Fruit fly (Drosophila melanogaster) whole organism, embryonic: Measurements from ENCODE around the gene Ccp84Ad.

Experiments used
- Antp ChIP-seq: fragments of 200-800 bp; sonication (Bioruptor generic); optimal IDR thresholded peaks from 3 replicates; lab custom pipeline; 2016; ENCODE audit warnings: missing biosample characterization, missing genetic modification characterization
- CG10267 ChIP-seq: fragments of 200-800 bp; sonication (Bioruptor generic); optimal IDR thresholded peaks from 2 replicates; lab custom pipeline; 2018; ENCODE audit warnings: missing biosample characterization, mild to moderate bottlenecking, missing genetic modification characterization, moderate library complexity
- CG11398 ChIP-seq: fragments of 200-800 bp; sonication (Bioruptor generic); optimal IDR thresholded peaks from 2 replicates; lab custom pipeline; 2016; ENCODE audit warnings: missing biosample characterization, missing genetic modification characterization
- CG12942 ChIP-seq: fragments of 200-800 bp; sonication (Bioruptor generic); optimal IDR thresholded peaks from 3 replicates; lab custom pipeline; 2016; ENCODE audit warnings: missing biosample characterization, missing genetic modification characterization
- CG17361 ChIP-seq: fragments of 200-800 bp; sonication (Bioruptor generic); IDR thresholded peaks from 3 replicates; pipeline ENCODE4 v1.3.6; 2022; ENCODE audit warnings: missing biosample characterization, missing genetic modification characterization
- CG2129 ChIP-seq: fragments of 200-800 bp; sonication (Bioruptor generic); IDR thresholded peaks from 2 replicates; pipeline ENCODE4 v1.3.6; 2022; ENCODE audit warnings: missing biosample characterization, missing genetic modification characterization; ENCODE audit not compliant: partially characterized antibody
- CG31441 ChIP-seq: fragments of 200-800 bp; sonication (Bioruptor generic); IDR thresholded peaks from 2 replicates; pipeline ENCODE4 v1.3.6; 2022; ENCODE audit warnings: missing biosample characterization, missing genetic modification characterization
- CG34224 ChIP-seq: fragments of 200-800 bp; sonication (Bioruptor generic); IDR thresholded peaks from 3 replicates; pipeline ENCODE4 v1.3.6; 2022; ENCODE audit warnings: missing biosample characterization, missing genetic modification characterization; ENCODE audit not compliant: partially characterized antibody
- CG4820 ChIP-seq: fragments of 200-800 bp; sonication (Bioruptor generic); optimal IDR thresholded peaks from 3 replicates; lab custom pipeline; 2016; ENCODE audit warnings: missing biosample characterization, missing genetic modification characterization
- CG4854 ChIP-seq: fragments of 200-800 bp; sonication (Bioruptor generic); optimal IDR thresholded peaks from 2 replicates; lab custom pipeline; 2016; ENCODE audit warnings: missing biosample characterization, missing genetic modification characterization, inconsistent platforms
- CG7271 ChIP-seq: fragments of 200-800 bp; sonication (Bioruptor generic); optimal IDR thresholded peaks from 2 replicates; lab custom pipeline; 2018; ENCODE audit warnings: missing biosample characterization, mild to moderate bottlenecking, missing genetic modification characterization, moderate library complexity
- CG7372 ChIP-seq: fragments of 200-800 bp; sonication (Bioruptor generic); IDR thresholded peaks from 2 replicates; pipeline ENCODE4 v1.3.6; 2022; ENCODE audit warnings: missing biosample characterization, missing genetic modification characterization
- CG7786 ChIP-seq: fragments of 200-800 bp; sonication (Bioruptor generic); optimal IDR thresholded peaks from 2 replicates; lab custom pipeline; 2016; ENCODE audit warnings: missing biosample characterization, missing genetic modification characterization
- CG8290 ChIP-seq, 3 experiments: fragments of 200-800 bp; sonication (Bioruptor generic); optimal IDR thresholded peaks; 2 replicates each; lab custom pipeline; 2016 to 2019; ENCODE audit warnings: missing biosample characterization in 3 of 3, missing genetic modification characterization in 3 of 3, mild to moderate bottlenecking in 2 of 3, moderate library complexity in 1 of 3
- CG9876 ChIP-seq: fragments of 200-800 bp; sonication (Bioruptor generic); optimal IDR thresholded peaks from 2 replicates; lab custom pipeline; 2016; ENCODE audit warnings: missing biosample characterization, missing genetic modification characterization
- Camta ChIP-seq: fragments of 200-800 bp; sonication (Bioruptor generic); optimal IDR thresholded peaks from 2 replicates; lab custom pipeline; 2016; ENCODE audit warnings: missing biosample characterization, missing genetic modification characterization
- D19A ChIP-seq: fragments of 200-800 bp; optimal IDR thresholded peaks from 3 replicates; lab custom pipeline; 2019; ENCODE audit warnings: missing biosample characterization, mild to moderate bottlenecking, missing genetic modification characterization, moderate library complexity
- Deaf1 ChIP-seq: fragments of 200-800 bp; optimal IDR thresholded peaks from 3 replicates; lab custom pipeline; 2019; ENCODE audit warnings: missing biosample characterization, mild to moderate bottlenecking, missing genetic modification characterization, moderate library complexity
- Gsc ChIP-seq: fragments of 200-800 bp; sonication (Bioruptor generic); IDR thresholded peaks from 2 replicates; pipeline ENCODE4 v1.3.6; 2022; ENCODE audit warnings: missing biosample characterization, missing genetic modification characterization
- H15 ChIP-seq: fragments of 200-800 bp; sonication (Bioruptor generic); IDR thresholded peaks from 3 replicates; pipeline ENCODE4 v1.3.6; 2022; ENCODE audit warnings: missing biosample characterization, missing genetic modification characterization
- HLH3B ChIP-seq: fragments of 200-800 bp; sonication (Bioruptor generic); IDR thresholded peaks from 2 replicates; pipeline ENCODE4 v1.3.6; 2022; ENCODE audit warnings: missing biosample characterization, missing genetic modification characterization
- Hr39 ChIP-seq: fragments of >200 bp; optimal IDR thresholded peaks from 2 replicates; lab custom pipeline; 2017
- Hr78 ChIP-seq, 2 experiments: fragments of 200-800 bp in 1 of 2; fragments of >200 bp in 1 of 2; sonication (Bioruptor generic) in 1 of 2; optimal IDR thresholded peaks; 2 replicates each; lab custom pipeline; 2017 to 2019; ENCODE audit warnings: missing biosample characterization in 2 of 2, missing genetic modification characterization in 2 of 2, mild to moderate bottlenecking in 1 of 2, moderate library complexity in 1 of 2
- Myb ChIP-seq: fragments of 200-800 bp; sonication (Bioruptor generic); optimal IDR thresholded peaks from 2 replicates; lab custom pipeline; 2016; ENCODE audit warnings: missing biosample characterization, missing genetic modification characterization
- NFAT ChIP-seq: fragments of 200-800 bp; sonication (Bioruptor generic); IDR thresholded peaks from 2 replicates; pipeline ENCODE4 v1.3.6; 2022; ENCODE audit warnings: missing biosample characterization, missing genetic modification characterization
- Nf-YC ChIP-seq: fragments of 200-800 bp; optimal IDR thresholded peaks from 3 replicates; lab custom pipeline; 2019; ENCODE audit warnings: missing biosample characterization, mild to moderate bottlenecking, missing genetic modification characterization, moderate library complexity
- Scr ChIP-seq: fragments of 200-800 bp; sonication (Bioruptor generic); IDR thresholded peaks from 2 replicates; pipeline ENCODE4 v1.3.6; 2022; ENCODE audit warnings: missing biosample characterization, missing genetic modification characterization; ENCODE audit not compliant: partially characterized antibody
- Sry-δ ChIP-seq: fragments of 200-800 bp; sonication (Bioruptor generic); optimal IDR thresholded peaks from 2 replicates; lab custom pipeline; 2016; ENCODE audit warnings: missing biosample characterization, missing genetic modification characterization
- cg ChIP-seq: fragments of 200-800 bp; sonication (Bioruptor generic); optimal IDR thresholded peaks from 3 replicates; lab custom pipeline; 2019; ENCODE audit warnings: missing biosample characterization, mild to moderate bottlenecking, missing genetic modification characterization, moderate library complexity
- crc ChIP-seq: fragments of 200-800 bp; sonication (Bioruptor generic); optimal IDR thresholded peaks from 2 replicates; lab custom pipeline; 2016; ENCODE audit warnings: missing biosample characterization, missing genetic modification characterization
- cwo ChIP-seq: fragments of 200-800 bp; sonication (Bioruptor generic); optimal IDR thresholded peaks from 3 replicates; lab custom pipeline; 2017; ENCODE audit warnings: missing biosample characterization, missing genetic modification characterization, mild to moderate bottlenecking, moderate library complexity, missing genetic modification reagents
- gfzf ChIP-seq: fragments of 200-800 bp; sonication (Bioruptor generic); optimal IDR thresholded peaks from 2 replicates; lab custom pipeline; 2016; ENCODE audit warnings: missing biosample characterization, mild to moderate bottlenecking, missing genetic modification characterization, moderate library complexity
- hbn ChIP-seq: fragments of 200-800 bp; sonication (Bioruptor generic); IDR thresholded peaks from 2 replicates; pipeline ENCODE4 v1.3.6; 2022; ENCODE audit warnings: missing biosample characterization, missing genetic modification characterization; ENCODE audit not compliant: partially characterized antibody
- hkb ChIP-seq, 2 experiments: fragments of 200-800 bp in 1 of 2; fragments of >200 bp in 1 of 2; sonication (Bioruptor generic) in 1 of 2; IDR thresholded peaks in 1 of 2; optimal IDR thresholded peaks in 1 of 2; 2 replicates each; pipeline versions ENCODE4 v1.3.6 to Lab custom; 2017 to 2022; ENCODE audit warnings: missing biosample characterization in 1 of 2, missing genetic modification characterization in 1 of 2
- kay ChIP-seq: fragments of 200-800 bp; sonication (Bioruptor generic); optimal IDR thresholded peaks from 2 replicates; lab custom pipeline; 2016; ENCODE audit warnings: missing biosample characterization, missing genetic modification characterization
- lmd ChIP-seq: fragments of 200-800 bp; sonication (Bioruptor generic); IDR thresholded peaks from 2 replicates; pipeline ENCODE4 v1.3.6; 2022; ENCODE audit warnings: missing biosample characterization, missing genetic modification characterization
- nau ChIP-seq: fragments of 200-800 bp; sonication (Bioruptor generic); optimal IDR thresholded peaks from 3 replicates; lab custom pipeline; 2017; ENCODE audit warnings: missing biosample characterization, mild to moderate bottlenecking, missing genetic modification characterization, missing genetic modification reagents
- oc ChIP-seq: fragments of 200-800 bp; sonication (Bioruptor generic); optimal IDR thresholded peaks from 2 replicates; lab custom pipeline; 2018; ENCODE audit warnings: missing biosample characterization, mild to moderate bottlenecking, missing genetic modification characterization, moderate library complexity
- org-1 ChIP-seq: fragments of 200-800 bp; sonication (Bioruptor generic); optimal IDR thresholded peaks from 2 replicates; lab custom pipeline; 2017; ENCODE audit warnings: missing biosample characterization, missing genetic modification characterization
- otp ChIP-seq: fragments of 200-800 bp; sonication (Bioruptor generic); IDR thresholded peaks from 3 replicates; pipeline ENCODE4, ENCODE4 v1.3.6; 2022; ENCODE audit warnings: missing biosample characterization, missing genetic modification characterization
- pb ChIP-seq: fragments of 200-800 bp; sonication (Bioruptor generic); optimal IDR thresholded peaks from 3 replicates; lab custom pipeline; 2016; ENCODE audit warnings: missing biosample characterization, missing genetic modification characterization
- psq ChIP-seq: fragments of 200-800 bp; sonication (Bioruptor generic); optimal IDR thresholded peaks from 2 replicates; lab custom pipeline; 2017; ENCODE audit warnings: missing biosample characterization, missing genetic modification characterization
- repo ChIP-seq: fragments of 200-800 bp; sonication (Bioruptor generic); optimal IDR thresholded peaks from 2 replicates; lab custom pipeline; 2016; ENCODE audit warnings: missing biosample characterization, missing genetic modification characterization
- salm ChIP-seq: fragments of 200-800 bp; sonication (Bioruptor generic); optimal IDR thresholded peaks from 2 replicates; lab custom pipeline; 2018; ENCODE audit warnings: missing biosample characterization, mild to moderate bottlenecking, missing genetic modification characterization
- sens-2 ChIP-seq: fragments of 200-800 bp; sonication (Bioruptor generic); IDR thresholded peaks from 2 replicates; pipeline ENCODE4 v1.3.6; 2022; ENCODE audit warnings: missing biosample characterization, missing genetic modification characterization
- slou ChIP-seq: fragments of 200-800 bp; sonication (Bioruptor generic); optimal IDR thresholded peaks from 3 replicates; lab custom pipeline; 2016; ENCODE audit warnings: missing biosample characterization, missing genetic modification characterization
- so ChIP-seq: fragments of 200-800 bp; sonication (Bioruptor generic); IDR thresholded peaks from 3 replicates; pipeline ENCODE4 v1.3.6; 2022; ENCODE audit warnings: missing biosample characterization, missing genetic modification characterization
- sob ChIP-seq: fragments of 200-800 bp; sonication (Bioruptor generic); IDR thresholded peaks from 2 replicates; pipeline ENCODE4 v1.3.6; 2022; ENCODE audit warnings: missing biosample characterization, missing genetic modification characterization
- tna ChIP-seq: fragments of 200-800 bp; sonication (Bioruptor generic); IDR thresholded peaks from 2 replicates; pipeline ENCODE4 v1.3.6; 2022; ENCODE audit warnings: missing biosample characterization, missing genetic modification characterization; ENCODE audit not compliant: partially characterized antibody
- unc-4 ChIP-seq: fragments of 200-800 bp; sonication (Bioruptor generic); IDR thresholded peaks from 2 replicates; pipeline ENCODE4 v1.3.6; 2022; ENCODE audit warnings: missing biosample characterization, missing genetic modification characterization; ENCODE audit not compliant: partially characterized antibody

Ccp84Ad gene

DNA sequence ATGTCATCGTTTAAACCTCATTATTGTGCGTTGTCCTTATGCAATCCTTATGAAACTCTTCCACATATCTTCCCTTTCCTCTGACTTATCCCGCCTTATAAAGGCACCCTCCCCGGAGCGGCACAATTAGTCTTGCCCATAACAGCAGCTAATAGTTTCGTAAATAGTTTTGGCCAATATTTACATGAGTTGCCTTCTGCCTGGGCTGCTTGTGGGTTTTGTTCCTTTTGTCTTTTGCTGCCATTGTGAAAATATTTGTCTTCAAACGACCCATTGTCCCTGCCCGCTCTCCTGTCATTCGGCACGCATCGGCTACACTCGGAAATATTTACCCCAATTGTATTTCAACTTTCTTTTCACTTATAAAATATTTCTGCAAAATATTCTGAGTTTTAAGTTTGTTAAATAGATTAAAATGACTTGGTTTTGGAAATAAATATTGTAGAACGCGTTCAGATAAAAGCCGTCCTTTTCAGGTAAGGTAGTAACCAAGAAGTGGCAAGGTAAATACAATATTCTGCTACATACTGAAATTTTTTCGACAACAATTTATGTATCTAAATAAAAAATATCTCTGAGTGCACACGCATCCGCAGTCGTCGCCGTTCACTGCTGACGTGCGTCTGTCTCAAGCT, 31.1 kb downstream of the Ccp84Ad start (continued):
- peak; percentile 15 for TF ChIP-seq Deaf1 (tag; lab: Kevin White, UChicago)
- TF ChIP-seq NFAT (GFP tag; lab: Robert Waterston, UW) = no peak
- TF ChIP-seq kay (GFP tag; lab: Kevin White, UChicago) = no peak
- TF ChIP-seq salm (tag; lab: Kevin White, UChicago) = no peak
- no peak for TF ChIP-seq sob (GFP tag; lab: Robert Waterston, UW)
- TF ChIP-seq Myb (GFP tag; lab: Kevin White, UChicago) = no peak
- no peak for TF ChIP-seq CG8290 (GFP tag; optimal IDR thresholded peaks at IDR 0.05; lab: Kevin White, UChicago)
- TF ChIP-seq CG8290 (tag; optimal IDR thresholded peaks at IDR 0.05; lab: Kevin White, UChicago) = no peak
- TF ChIP-seq CG7786 (GFP tag; lab: Kevin White, UChicago) = no peak
- no peak for TF ChIP-seq tna (GFP tag; lab: Robert Waterston, UW)
- TF ChIP-seq repo (GFP tag; lab: Kevin White, UChicago) = no peak
- TF ChIP-seq slou (GFP tag; lab: Kevin White, UChicago) = no peak
- no peak for TF ChIP-seq CG2129
- peak; percentile 71 for TF ChIP-seq CG17361 (GFP tag; lab: Robert Waterston, UW)
- TF ChIP-seq HLH3B = no peak
- TF ChIP-seq D19A (tag; lab: Kevin White, UChicago) = peak; percentile 44
- no peak for TF ChIP-seq psq (GFP tag; lab: Kevin White, UChicago)
- no peak for TF ChIP-seq Hr39
- no peak for TF ChIP-seq oc (tag; lab: Kevin White, UChicago)
- no peak for TF ChIP-seq org-1 (GFP tag; lab: Kevin White, UChicago)
- peak; percentile 51 for TF ChIP-seq CG10267
- no peak for TF ChIP-seq cg (GFP tag; lab: Kevin White, UChicago)
- TF ChIP-seq CG31441 (GFP tag; lab: Robert Waterston, UW) = peak; percentile 57
- no peak for TF ChIP-seq Scr (GFP tag; lab: Robert Waterston, UW)
- no peak for TF ChIP-seq Sry-δ (GFP tag; lab: Kevin White, UChicago)
- peak; percentile 25 for TF ChIP-seq Camta (GFP tag; lab: Kevin White, UChicago)
- no peak for TF ChIP-seq so (GFP tag; lab: Robert Waterston, UW)
- TF ChIP-seq CG11398 = no peak
- TF ChIP-seq Nf-YC (tag; lab: Kevin White, UChicago) = no peak
- peak; percentile 30 for TF ChIP-seq pb (GFP tag; lab: Kevin White, UChicago)
- TF ChIP-seq lmd = no peak
- no peak for TF ChIP-seq nau (GFP tag; lab: Kevin White, UChicago)
- TF ChIP-seq unc-4 (GFP tag; lab: Robert Waterston, UW) = no peak
- no peak for TF ChIP-seq Hr78 (GFP tag; optimal IDR thresholded peaks at IDR 0.05; lab: Kevin White, UChicago)
- no peak for TF ChIP-seq CG4854 (GFP tag; lab: Kevin White, UChicago)
- no peak for TF ChIP-seq CG7372 (GFP tag; lab: Robert Waterston, UW)
- no peak for TF ChIP-seq Gsc
- no peak for TF ChIP-seq H15 (GFP tag; lab: Robert Waterston, UW)
- TF ChIP-seq sens-2 = no peak
- no peak for TF ChIP-seq hbn (GFP tag; lab: Robert Waterston, UW)
- TF ChIP-seq crc = no peak
- no peak for TF ChIP-seq otp
- TF ChIP-seq cwo = no peak
- TF ChIP-seq gfzf (GFP tag; lab: Kevin White, UChicago) = no peak
- no peak for TF ChIP-seq CG12942
- no peak for TF ChIP-seq CG7271 (tag; lab: Kevin White, UChicago)
- no peak for TF ChIP-seq CG9876
- no peak for TF ChIP-seq hkb (optimal IDR thresholded peaks at IDR 0.05; lab: Kevin White, UChicago)
- TF ChIP-seq hkb (GFP tag; IDR thresholded peaks at IDR 0.05; lab: Robert Waterston, UW) = no peak
- TF ChIP-seq CG34224 = no peak
- TF ChIP-seq Antp (GFP tag; lab: Kevin White, UChicago) = peak; percentile 14
- peak; percentile 50 for TF ChIP-seq CG4820
